Fruit fly (Drosophila melanogaster) whole organism, prepupa: ENCODE results near the gene CG5191.

ENCODE experiments used
- CG32006 ChIP-seq: fragments of 200-800 bp; sonication (Bioruptor generic); optimal IDR thresholded peaks from 3 replicates; lab custom pipeline; 2017; ENCODE audit warnings: missing biosample characterization, mild to moderate bottlenecking, missing genetic modification characterization
- CG34406 ChIP-seq: fragments of 200-800 bp; sonication (Bioruptor generic); optimal IDR thresholded peaks from 3 replicates; lab custom pipeline; 2016; ENCODE audit warnings: missing biosample characterization, missing genetic modification characterization
- CG6808 ChIP-seq: fragments of 200-800 bp; sonication (Bioruptor generic); optimal IDR thresholded peaks from 3 replicates; lab custom pipeline; 2017; ENCODE audit warnings: missing biosample characterization, missing genetic modification characterization, mild to moderate bottlenecking, moderate library complexity, missing genetic modification reagents
- Eip78C ChIP-seq: fragments of 200-800 bp; sonication (Bioruptor generic); peaks from one replicate; lab custom pipeline; 2016; ENCODE audit warnings: missing biosample characterization, missing genetic modification characterization
- Gug ChIP-seq: fragments of 200-800 bp; sonication (Bioruptor generic); IDR thresholded peaks from 2 replicates; pipeline ENCODE4 v1.3.6; 2022; ENCODE audit warnings: missing biosample characterization, missing genetic modification characterization
- Hr38 ChIP-seq: sonication (Bioruptor generic); optimal IDR thresholded peaks from 2 replicates; lab custom pipeline; 2016; ENCODE audit warnings: missing biosample characterization, missing genetic modification characterization
- Hr39 ChIP-seq: fragments of 200-800 bp; sonication (Bioruptor generic); optimal IDR thresholded peaks from 2 replicates; lab custom pipeline; 2016; ENCODE audit warnings: missing biosample characterization, missing genetic modification characterization
- fkh ChIP-seq: fragments of 200-800 bp; sonication (Bioruptor generic); optimal IDR thresholded peaks from 3 replicates; lab custom pipeline; 2017; ENCODE audit warnings: missing biosample characterization, mild to moderate bottlenecking, missing genetic modification characterization, moderate library complexity
- svp ChIP-seq: fragments of 200-800 bp; sonication (Bioruptor generic); peaks from one replicate; lab custom pipeline; 2016; ENCODE audit warnings: missing biosample characterization, missing genetic modification characterization

- no peak for TF ChIP-seq Hr38 (GFP tag; lab: Kevin White, UChicago)
- peak; percentile 49 for TF ChIP-seq Hr39 (GFP tag; lab: Kevin White, UChicago)
- TF ChIP-seq Gug (GFP tag; lab: Robert Waterston, UW): peak; percentile 74
- TF ChIP-seq Eip78C (GFP tag; lab: Kevin White, UChicago): peak; percentile 98
- peak; percentile 93 for TF ChIP-seq CG34406 (GFP tag; lab: Kevin White, UChicago)
- peak; percentile 91 for TF ChIP-seq CG32006 (GFP tag; lab: Kevin White, UChicago)
- peak; percentile 73 for TF ChIP-seq fkh (GFP tag; lab: Kevin White, UChicago)
- TF ChIP-seq svp: peak; percentile 85
- TF ChIP-seq CG6808: peak; percentile 91
Measured at dm6 chr3R:20594194-20595144, 33.8 kb downstream of the CG5191 start.
